Worm (Caenorhabditis elegans) whole organism, L3 larva: ENCODE measurements around the gene cth-2.

Source experiments
- ceh-16 ChIP-seq: sonication (generic microtip); optimal IDR thresholded peaks from 2 replicates; lab custom pipeline; 2017; ENCODE audit warnings: missing biosample characterization, missing genetic modification characterization
- egl-27 ChIP-seq: sonication (generic microtip); optimal IDR thresholded peaks from 4 replicates; lab custom pipeline; 2017; ENCODE audit warnings: missing biosample characterization, missing genetic modification reagents, missing genetic modification characterization

The cth-2 gene

DNA sequence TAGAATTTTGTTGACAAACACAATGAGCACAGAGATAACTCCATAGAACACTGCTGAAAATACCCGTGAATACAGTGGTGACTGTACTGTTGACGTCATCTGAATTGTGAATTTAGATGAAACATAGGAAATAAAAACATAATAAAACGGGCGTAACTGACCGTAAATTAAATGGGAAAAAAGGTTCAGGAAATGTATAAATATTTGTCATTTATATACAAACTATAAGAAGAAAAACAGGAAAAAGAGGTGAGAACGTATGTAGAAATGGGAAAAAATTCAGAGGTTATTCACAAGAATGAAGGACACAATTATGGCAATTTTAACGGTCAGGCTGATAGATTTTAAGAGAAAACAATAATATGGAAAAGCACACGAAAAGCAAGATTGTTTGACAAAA, 45.2 kb downstream of the cth-2 start, which contains the start of gene sqv-7:
Gene sqv-7, minus strand, starts transcription at position 101 of the 400 bp plus-strand sequence.
- TF ChIP-seq ceh-16 (no peak), egl-27 (tag; lab: Kevin White, UChicago) (no peak)
